Fruit fly (Drosophila melanogaster) S2 (cell line): Measurements from ENCODE around the gene arx.

Experiments used
- CG8478 ChIP-seq: fragments of >200 bp; optimal IDR thresholded peaks from 2 replicates; lab custom pipeline; 2018
- CTCF ChIP-seq, 2 experiments: fragments of >200 bp; optimal IDR thresholded peaks; 2 replicates each; lab custom pipeline; 2018

Gene arx

DNA sequence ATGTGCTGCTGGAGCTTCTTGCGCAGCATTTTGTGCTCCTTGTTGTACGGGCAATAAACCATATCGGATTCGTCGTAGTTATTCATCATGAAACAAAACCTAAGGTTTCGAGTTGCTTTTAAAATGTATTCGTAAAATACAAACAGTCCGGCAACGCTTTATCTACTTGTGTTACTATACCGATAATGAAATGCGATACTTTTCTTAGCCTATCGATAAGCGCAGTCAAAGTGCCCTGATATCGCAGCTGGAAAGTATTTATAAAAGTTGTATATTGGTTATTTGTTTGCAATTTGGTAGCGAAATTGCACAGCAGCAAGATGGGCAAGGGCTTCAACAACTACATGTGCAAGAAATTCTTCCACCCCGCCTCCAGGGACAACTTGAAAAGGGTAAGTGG is at the start of gene arx, which contains the start of gene CG6843:
Gene arx (minus strand): TSS at position 144 of the 400 bp plus-strand sequence.
Gene CG6843 (plus strand): TSS at position 184 of the 400 bp plus-strand sequence.
- TF ChIP-seq CG8478 (lab: Kevin White, UChicago) (no peak), CTCF (optimal IDR thresholded peaks at IDR 0.05; lab: Kevin White, UChicago) (peak in 1 of 2 experiments; percentile 34)

DNA sequence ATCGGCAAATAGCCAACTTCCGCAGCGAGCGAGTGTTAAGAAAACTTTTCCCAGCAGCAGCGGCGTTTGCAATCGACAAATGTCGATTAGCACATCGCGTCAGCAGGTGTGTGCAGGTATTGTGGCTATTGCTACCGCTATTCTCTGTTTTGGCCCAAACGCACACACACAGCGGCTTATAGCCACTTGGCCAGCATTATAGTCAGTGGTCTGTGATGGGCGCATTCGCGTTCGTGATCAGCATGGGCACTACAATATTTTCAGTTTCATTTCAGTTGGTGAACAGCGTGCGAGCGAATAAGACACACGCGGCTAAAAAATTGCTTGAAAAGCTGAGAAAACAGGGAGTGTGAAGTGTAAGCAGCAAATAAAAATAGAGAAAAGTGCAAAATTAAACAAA is 49.0 kb upstream of the arx start, which contains the start of gene CG6836:
Gene CG6836 (plus strand): TSS at position 271 of the 400 bp plus-strand sequence.
- no peak for TF ChIP-seq CG8478 (lab: Kevin White, UChicago)
- no peak for TF ChIP-seq CTCF (optimal IDR thresholded peaks at IDR 0.05; lab: Kevin White, UChicago)

DNA sequence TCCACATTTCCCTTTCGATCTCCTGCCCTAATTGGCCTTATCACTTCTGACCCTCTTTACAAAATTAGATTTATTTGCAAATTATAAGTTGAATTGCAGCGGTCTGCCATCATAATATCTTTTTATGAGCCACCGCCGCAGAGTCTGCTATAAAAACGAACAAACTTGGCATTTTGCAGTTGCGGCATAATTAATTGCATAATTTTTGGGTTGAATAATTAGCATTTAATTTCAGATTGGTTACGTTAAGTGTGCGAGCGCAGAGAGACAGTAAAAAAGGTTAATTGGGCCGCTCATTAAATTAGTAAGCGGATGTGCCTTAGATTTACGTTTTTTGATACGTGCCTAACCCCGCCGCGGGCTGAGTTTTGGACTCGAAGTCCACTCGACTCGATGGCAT is 47.8 kb upstream of the arx start:
- TF ChIP-seq CG8478 (lab: Kevin White, UChicago): no peak
- TF ChIP-seq CTCF (optimal IDR thresholded peaks at IDR 0.05; lab: Kevin White, UChicago): no peak

DNA sequence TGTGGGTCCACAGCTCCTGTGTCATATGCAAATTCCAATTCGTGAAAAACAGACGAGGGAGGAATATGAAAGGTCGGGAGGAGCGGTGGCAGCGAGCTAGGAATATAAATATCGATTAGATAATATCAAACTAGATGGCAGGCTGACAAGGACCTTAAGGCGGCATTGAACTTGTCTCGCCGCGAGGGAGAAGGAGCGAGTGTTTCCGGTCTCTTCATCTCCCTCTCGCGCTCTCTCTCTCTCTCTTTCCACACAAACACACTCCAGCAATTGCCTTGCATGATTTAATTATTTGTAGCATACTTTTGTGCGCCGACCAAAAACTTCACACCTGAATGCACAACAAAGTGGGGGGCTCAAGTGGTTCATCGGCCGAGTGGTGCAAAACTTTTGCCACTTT is 45.6 kb upstream of the arx start:
- TF ChIP-seq CG8478 (lab: Kevin White, UChicago) (no peak), CTCF (optimal IDR thresholded peaks at IDR 0.05; lab: Kevin White, UChicago) (peak in 1 of 2 experiments; percentile 11)

DNA sequence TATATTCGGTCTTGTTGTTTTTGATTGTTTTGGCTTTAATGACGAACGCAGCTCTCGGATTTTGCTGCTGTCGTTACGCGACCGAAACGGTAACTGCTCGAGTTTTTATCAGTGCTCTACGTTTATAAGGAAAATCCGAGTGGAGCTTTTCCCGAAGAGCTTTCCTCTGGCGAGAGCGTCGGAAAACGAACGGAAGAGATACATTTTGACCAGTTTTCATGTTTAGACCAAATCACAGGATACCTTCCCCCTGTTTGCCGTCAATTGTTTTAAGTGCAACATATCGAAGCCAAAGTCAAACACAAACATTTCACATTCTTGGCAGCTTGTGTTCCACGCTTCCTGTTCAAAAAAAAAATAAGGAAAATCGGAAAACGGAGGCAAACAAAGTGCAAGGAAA is 44.6 kb upstream of the arx start, which contains the start of gene CG32204:
Gene CG32204 (minus strand): TSS at position 101 of the 400 bp plus-strand sequence.
- no peak for TF ChIP-seq CG8478 (lab: Kevin White, UChicago)
- TF ChIP-seq CTCF (optimal IDR thresholded peaks at IDR 0.05; lab: Kevin White, UChicago): no peak

DNA sequence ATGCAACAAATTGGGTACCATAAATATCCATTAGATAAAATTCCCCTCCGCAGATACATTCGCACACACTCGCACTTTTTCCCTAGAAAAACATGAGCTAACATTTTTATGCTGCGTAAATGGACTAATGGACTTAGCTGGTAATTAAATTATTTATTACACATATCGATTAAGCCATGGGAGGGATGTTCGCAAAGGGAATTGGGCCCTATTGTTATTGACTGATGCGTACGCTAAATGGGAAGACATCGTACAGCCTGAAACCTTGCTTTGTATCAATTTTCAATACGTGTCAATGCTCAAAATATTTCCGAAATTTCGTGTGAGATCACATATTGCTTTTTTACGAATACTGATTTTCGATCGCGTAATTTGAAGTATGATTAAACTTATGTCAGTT is 23.4 kb upstream of the arx start, which contains the start of gene CG43049:
Gene CG43049 (plus strand): TSS at position 301 of the 400 bp plus-strand sequence.
- TF ChIP-seq CG8478 (lab: Kevin White, UChicago) (no peak), CTCF (optimal IDR thresholded peaks at IDR 0.05; lab: Kevin White, UChicago) (no peak)

DNA sequence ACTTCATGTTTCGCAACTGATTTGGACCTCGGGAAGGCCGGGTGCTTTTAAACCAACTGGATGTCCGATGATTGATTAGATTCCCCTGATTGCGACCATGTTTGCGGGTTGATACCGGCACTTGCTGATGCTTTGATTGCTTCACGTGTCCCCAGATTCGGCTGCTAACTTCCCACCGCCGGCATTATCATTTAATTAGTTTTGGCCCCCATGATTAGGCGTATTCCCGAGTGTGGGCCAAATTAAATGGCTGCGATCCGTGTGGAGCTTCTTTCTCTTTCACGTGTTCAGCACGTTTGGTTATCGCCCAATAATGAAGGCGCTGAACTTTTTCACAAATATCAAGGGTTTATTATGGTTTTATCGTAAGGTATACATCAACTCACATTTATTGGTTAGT is 20.7 kb upstream of the arx start, which contains the start of gene CG3819:
Gene CG3819 (minus strand): TSS at position 23 of the 400 bp plus-strand sequence.
- TF ChIP-seq CG8478 (lab: Kevin White, UChicago) (no peak), CTCF (optimal IDR thresholded peaks at IDR 0.05; lab: Kevin White, UChicago) (no peak)

DNA sequence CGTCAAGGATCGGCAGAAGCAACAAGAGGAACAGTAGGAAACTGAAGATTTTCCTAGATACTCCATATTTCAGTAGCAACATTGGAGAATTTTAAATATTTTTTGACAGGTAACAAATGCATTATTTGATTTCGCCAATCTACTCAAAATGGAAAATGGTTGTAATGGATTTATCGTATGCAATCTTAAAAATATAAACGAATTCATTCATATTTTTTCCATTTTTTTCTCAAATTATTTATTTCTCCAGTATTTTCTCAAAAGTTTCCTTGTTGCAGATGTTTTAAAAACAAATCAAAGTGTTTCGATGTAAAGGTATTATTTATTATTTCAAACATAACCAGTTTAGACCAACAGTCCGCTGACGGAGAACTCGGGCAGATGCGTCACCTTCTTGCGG is 18.9 kb upstream of the arx start, which contains the start of gene CG18223:
Gene CG18223 (minus strand): TSS at position 101 of the 400 bp plus-strand sequence.
- TF ChIP-seq CTCF (optimal IDR thresholded peaks at IDR 0.05; lab: Kevin White, UChicago) (no peak), CG8478 (lab: Kevin White, UChicago) (no peak)

DNA sequence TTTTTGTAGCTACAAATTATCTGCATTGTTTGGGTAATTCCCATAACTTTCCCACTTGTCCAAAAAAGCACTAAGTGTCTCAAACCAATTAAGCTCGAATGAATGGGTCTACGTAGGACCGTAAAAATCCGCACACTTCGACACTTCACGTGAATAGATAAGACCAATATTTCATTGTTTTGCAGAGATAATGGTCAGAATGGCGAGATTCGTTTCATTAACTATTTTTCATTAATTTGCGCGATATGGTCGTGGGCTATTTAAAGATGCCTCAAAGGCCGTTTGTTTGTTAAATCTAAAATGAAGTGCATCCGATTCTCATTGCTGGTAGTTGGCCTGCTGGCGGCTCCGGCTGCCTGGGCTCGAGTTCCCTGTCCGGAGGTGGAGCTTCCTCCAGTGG is 15.9 kb upstream of the arx start, which contains the start of gene CG6839:
Gene CG6839 (plus strand): TSS at position 301 of the 400 bp plus-strand sequence.
- TF ChIP-seq CTCF (optimal IDR thresholded peaks at IDR 0.05; lab: Kevin White, UChicago) (no peak), CG8478 (lab: Kevin White, UChicago) (no peak)

DNA sequence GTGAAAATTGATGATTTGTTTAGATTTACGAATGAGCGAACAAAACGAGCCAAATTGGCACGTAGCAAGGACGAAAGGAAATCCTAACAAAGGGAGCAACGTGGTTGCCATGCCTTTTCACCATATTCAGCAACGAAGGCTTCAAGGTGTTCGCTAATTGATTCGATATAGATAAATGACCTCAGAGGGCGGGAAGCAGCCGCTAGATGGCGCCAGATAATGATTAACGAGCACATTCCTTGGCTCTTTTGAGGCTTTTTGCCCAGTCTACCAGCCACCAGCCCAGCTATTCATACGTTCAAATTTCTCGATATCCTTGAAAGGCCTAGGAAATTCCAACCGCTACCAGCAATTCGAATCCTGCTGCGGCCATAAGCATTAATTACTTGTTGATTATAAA is 15.1 kb upstream of the arx start:
- TF ChIP-seq CG8478 (lab: Kevin White, UChicago): no peak
- TF ChIP-seq CTCF (optimal IDR thresholded peaks at IDR 0.05; lab: Kevin White, UChicago): peak; percentile 71 to 77

DNA sequence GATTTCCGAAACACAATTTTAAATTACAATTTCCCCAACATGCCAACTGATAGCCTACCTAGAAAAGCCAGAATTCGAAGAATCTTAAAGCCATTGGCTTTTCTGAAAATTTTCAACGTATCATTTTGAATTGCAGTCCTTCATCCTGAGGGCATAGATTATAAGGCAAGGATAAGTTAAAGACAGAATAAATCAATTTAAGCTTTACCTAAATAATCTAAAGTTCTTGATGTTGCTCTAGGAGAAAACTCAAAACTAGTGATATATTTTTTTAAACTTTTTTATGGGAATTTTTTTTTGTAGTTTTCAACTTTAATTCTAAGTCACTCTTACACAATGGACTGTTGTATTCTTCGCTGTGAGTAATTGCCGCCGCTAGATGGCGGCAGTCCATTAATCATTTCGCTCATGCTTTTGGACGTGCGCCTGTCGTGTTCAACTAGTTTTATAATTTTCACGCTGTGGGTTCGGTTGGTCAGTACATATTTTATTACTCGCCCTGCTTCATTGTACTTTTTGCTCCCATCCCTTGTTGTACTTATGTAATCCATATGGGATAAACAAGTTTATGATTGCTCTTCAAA is 12.8 kb upstream of the arx start, which contains the start of gene COX6AL2:
Gene COX6AL2 (minus strand): TSS at position 51 of the 584 bp plus-strand sequence.
- TF ChIP-seq CG8478 (lab: Kevin White, UChicago) (no peak), CTCF (optimal IDR thresholded peaks at IDR 0.05; lab: Kevin White, UChicago) (peak; percentile 38 to 70)

DNA sequence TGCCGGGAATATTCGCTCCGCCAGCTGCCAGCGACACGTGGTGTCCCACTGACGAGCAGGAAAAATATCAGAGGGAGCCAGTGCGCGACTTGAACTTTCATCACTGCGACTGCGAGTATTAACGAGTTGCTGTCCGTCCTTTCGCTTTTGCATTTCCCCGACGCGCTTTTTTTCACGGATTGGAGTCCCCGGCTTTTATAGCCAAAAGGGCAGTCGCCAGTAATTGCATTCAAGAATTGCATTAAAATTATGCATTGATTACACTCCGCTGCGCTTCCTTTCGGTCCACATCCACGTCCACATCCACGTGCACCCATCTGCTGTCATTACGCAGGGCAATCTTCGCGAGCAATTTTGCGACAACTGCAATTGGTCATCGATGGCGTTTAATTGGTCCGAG is 9.7 kb upstream of the arx start, which contains the start of gene Ir75d:
Gene Ir75d (minus strand): TSS at position 101 of the 400 bp plus-strand sequence.
- TF ChIP-seq CG8478 (lab: Kevin White, UChicago) (no peak), CTCF (optimal IDR thresholded peaks at IDR 0.05; lab: Kevin White, UChicago) (no peak)

DNA sequence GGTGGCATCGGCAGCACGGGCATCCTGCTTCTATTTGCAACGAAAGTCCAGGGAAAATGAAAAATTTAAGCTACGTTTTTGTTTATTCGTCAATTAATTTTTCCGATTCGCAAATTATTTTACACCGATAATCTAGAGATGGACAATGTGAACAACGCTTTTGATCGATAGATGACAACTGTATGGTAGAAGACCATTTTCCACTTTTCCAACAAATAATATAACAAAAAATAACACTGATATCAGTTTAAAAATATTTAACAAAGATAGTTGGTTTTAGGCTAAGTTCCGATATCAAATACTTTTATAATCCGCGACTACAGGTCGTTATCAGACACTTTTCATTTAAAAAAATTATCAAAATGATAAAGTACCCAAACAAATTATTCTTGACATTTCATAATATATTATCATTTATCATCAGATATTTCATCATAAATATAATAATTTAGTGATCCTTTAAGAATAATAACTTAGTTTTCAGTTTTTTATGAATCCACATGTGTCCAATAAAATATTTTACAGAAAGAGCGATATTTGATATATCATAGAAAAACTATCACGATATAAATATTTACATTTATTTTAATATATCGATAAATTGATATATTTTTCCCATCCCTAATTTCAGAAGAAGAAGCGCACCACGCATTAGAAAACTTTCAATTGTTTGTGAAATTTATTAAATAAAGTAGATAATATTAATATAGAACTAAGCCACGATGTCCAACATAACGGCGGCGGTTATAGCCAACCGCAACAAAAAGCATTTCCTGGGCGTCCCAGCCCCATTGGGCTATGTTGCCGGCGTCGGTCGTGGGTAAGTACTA is 3.6 kb upstream of the arx start, which contains the start of the genes CSN1b and Prp6:
Gene CSN1b (minus strand): TSS at position 159 of the 830 bp plus-strand sequence.
Gene Prp6 (plus strand): TSS at position 601 of the 830 bp plus-strand sequence.
- TF ChIP-seq CTCF (optimal IDR thresholded peaks at IDR 0.05; lab: Kevin White, UChicago): no peak
- TF ChIP-seq CG8478 (lab: Kevin White, UChicago): no peak

DNA sequence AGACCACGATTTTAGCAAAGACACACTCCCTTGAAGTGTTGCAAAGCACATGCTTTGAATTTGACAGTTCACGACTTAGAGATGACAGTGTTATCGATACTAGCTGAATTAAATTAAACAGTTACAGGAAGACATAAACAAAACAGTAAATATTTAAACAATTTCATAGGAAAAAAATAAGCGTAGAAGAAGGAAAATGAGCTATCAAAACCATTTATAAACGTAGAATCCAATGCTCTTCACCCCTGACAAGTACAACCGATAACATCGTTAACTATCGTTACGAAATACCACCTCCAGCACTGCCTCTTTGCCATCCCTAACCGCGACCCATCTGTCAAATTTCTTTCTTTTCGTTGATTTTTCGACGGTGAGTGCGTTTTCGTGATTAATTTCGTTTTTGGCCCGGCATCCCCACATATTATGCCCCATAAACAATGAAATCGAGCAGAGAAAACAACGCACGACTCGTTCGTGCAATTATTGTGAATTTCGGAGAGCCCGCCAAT is 2.5 kb downstream of the arx start, which contains the start of gene RpL26:
Gene RpL26 (plus strand): TSS at position 106 of the 509 bp plus-strand sequence.
- TF ChIP-seq CG8478 (lab: Kevin White, UChicago) (no peak), CTCF (optimal IDR thresholded peaks at IDR 0.05; lab: Kevin White, UChicago) (peak in 1 of 2 experiments; percentile 28)
